Worm (Caenorhabditis elegans): ENCODE results near the gene rgs-7.

The rgs-7 gene

DNA sequence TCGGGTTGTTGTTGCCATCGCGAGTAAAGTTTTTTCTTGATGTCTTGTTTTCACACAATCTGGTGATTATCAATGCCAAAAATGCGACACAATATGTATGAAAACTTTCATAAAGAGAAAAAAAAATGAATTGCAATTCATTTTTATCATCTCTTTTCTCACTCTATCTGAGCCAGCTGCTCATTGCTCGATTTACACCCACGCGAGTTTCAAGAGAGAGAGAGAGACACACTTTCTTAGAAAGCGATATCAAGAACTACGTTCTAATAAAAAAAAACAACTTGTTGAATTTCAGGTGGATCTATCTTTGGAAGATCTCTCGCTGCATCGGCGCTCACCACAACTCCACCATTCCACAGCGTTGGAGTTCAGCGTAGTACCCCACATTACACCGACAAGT is 60.3 kb downstream of the rgs-7 start:
- TF ChIP-seq lsy-2 (tag; optimal IDR thresholded peaks at IDR 0.05) (no peak), nhr-12 (tag; optimal IDR thresholded peaks at IDR 0.05) (no peak), F13H6.1 (tag; optimal IDR thresholded peaks at IDR 0.05) (no peak), ztf-4 (tag; optimal IDR thresholded peaks at IDR 0.05) (no peak), nhr-11 (tag; optimal IDR thresholded peaks at IDR 0.05) (no peak), sma-3 (GFP tag; optimal IDR thresholded peaks at IDR 0.05) (no peak), ceh-82 (tag; optimal IDR thresholded peaks at IDR 0.05) (no peak), nhr-237 (tag; optimal IDR thresholded peaks at IDR 0.05) (no peak), nhr-77 (tag; optimal IDR thresholded peaks at IDR 0.05) (no peak), lin-13 (GFP tag; optimal IDR thresholded peaks at IDR 0.05) (no peak), zag-1 (tag; optimal IDR thresholded peaks at IDR 0.05) (no peak)

DNA sequence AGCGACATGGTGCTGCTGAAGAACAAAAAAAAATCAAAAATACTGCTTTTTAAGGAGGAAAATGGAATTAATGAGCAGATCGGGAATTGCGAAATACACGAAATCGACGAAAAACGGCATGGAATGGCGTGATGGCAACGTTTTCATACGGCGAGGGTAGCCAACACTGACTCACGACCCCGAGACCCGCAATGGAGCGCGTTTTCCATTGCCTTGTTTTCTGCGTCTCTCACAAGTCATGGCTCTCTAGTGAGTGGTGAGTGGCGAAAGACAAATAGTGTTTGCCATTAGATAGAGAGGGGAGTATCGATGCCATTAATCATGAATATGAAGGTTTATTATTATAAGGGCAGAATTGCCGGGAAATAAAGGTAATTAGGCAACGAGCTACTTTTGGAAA is 63.4 kb downstream of the rgs-7 start, which contains the start of gene C18B2.4:
C18B2.4 (minus strand) TSS at position 15 of the 400 bp plus-strand sequence.
- TF ChIP-seq nhr-77 (tag; optimal IDR thresholded peaks at IDR 0.05) (peak; percentile 47), gmeb-1 (tag; optimal IDR thresholded peaks at IDR 0.05) (peak; percentile 55), nhr-21 (tag; optimal IDR thresholded peaks at IDR 0.05) (peak; percentile 25), unc-55 (GFP tag; optimal IDR thresholded peaks at IDR 0.05) (peak; percentile 86), F13H6.1 (tag; optimal IDR thresholded peaks at IDR 0.05) (peak; percentile 62), C34F6.9 (tag; optimal IDR thresholded peaks at IDR 0.05) (peak; percentile 84), sma-9 (GFP tag; optimal IDR thresholded peaks at IDR 0.05) (peak; percentile 59), sma-9 (tag; optimal IDR thresholded peaks at IDR 0.05) (no peak), mab-5 (tag; optimal IDR thresholded peaks at IDR 0.05) (peak; percentile 84), crh-2 (tag; optimal IDR thresholded peaks at IDR 0.05) (peak; percentile 87), lin-11 (tag; optimal IDR thresholded peaks at IDR 0.05) (peak; percentile 50), ztf-11 (tag; optimal IDR thresholded peaks at IDR 0.05) (no peak), lsy-2 (tag; optimal IDR thresholded peaks at IDR 0.05) (peak; percentile 28 to 73), R02D3.7 (tag; optimal IDR thresholded peaks at IDR 0.05) (no peak), zag-1 (tag; optimal IDR thresholded peaks at IDR 0.05) (peak; percentile 76), snpc-4 (tag; optimal IDR thresholded peaks at IDR 0.05) (peak; percentile 49), sem-4 (tag; optimal IDR thresholded peaks at IDR 0.05) (peak; percentile 53), peb-1 (tag; optimal IDR thresholded peaks at IDR 0.05) (peak; percentile 20), fos-1 (tag; optimal IDR thresholded peaks at IDR 0.05) (peak; percentile 99), nhr-11 (tag; optimal IDR thresholded peaks at IDR 0.05) (no peak), mdl-1 (tag; optimal IDR thresholded peaks at IDR 0.05) (peak in 1 of 2 experiments; percentile 22), nhr-129 (tag; optimal IDR thresholded peaks at IDR 0.05) (peak; percentile 86), lin-13 (GFP tag; optimal IDR thresholded peaks at IDR 0.05) (peak; percentile 38), ZK546.5 (tag; optimal IDR thresholded peaks at IDR 0.05) (no peak), unc-39 (tag; optimal IDR thresholded peaks at IDR 0.05) (no peak), ztf-4 (tag; optimal IDR thresholded peaks at IDR 0.05) (peak; percentile 24), unc-62 (GFP tag; optimal IDR thresholded peaks at IDR 0.05) (no peak), sma-3 (GFP tag; optimal IDR thresholded peaks at IDR 0.05) (peak; percentile 47), skn-1 (tag; optimal IDR thresholded peaks at IDR 0.05) (peak; percentile 19)
